Fruit fly (Drosophila melanogaster) ovary, adult (tissue): ENCODE results near the gene Spt20.

Source experiments
- CG17801 ChIP-seq: fragments of 200-800 bp; optimal IDR thresholded peaks from 2 replicates; lab custom pipeline; 2019; ENCODE audit warnings: missing biosample characterization, mild to moderate bottlenecking, missing genetic modification characterization, moderate library complexity; ENCODE audit not compliant: partially characterized antibody

Spt20 gene

DNA sequence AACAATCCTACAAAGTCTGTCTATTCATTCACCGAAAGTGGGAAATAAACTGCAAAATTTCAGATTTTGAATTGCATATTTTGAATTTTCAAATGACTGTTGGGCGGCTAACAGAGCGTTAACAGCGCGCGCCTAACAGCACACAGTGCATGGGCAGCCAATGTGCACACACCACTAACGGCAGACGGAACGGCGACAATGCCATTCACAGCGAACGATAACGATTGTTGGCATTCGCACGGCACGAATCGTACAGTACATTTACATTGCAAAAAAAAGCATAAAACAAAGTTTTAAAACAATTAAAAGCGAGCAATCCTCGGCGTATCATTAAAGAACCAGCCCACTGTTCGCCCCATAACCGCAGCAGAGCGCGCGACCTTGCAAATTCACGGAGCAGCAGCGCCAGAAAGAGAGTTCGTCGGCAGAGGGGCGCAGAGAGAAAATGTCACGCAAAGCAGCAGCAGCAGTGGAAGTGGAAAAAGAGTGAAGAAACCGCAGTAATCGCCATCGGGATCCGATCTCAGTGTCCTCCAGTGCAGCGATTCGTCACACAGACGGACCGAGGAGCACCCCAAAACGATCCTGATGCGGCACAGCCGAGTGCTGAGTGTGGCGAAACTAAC is at the start of gene Spt20:
Gene Spt20 (plus strand): TSS at position 224 of the 626 bp plus-strand sequence.
- TF ChIP-seq CG17801, result no peak

DNA sequence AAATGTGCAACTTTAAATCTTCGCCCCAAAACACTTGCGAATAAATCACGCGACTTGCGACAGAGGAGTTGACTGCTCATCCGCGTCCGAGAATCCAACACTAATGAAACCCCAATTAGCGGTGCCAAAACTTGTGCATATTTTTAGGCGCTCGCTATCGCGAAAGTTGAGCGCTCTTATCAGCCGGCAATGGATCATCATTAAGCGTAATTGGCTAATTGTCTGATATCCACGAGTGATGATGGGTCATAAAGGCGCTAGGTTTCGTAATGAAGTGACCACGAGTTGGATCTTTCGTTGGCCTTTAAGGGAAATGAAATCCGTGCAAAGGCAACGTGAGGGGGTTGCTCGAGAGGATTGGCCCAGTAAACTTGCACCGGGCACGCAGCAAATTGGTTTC is 47.8 kb upstream of the Spt20 start:
- TF ChIP-seq CG17801, result peak; percentile 2

- TF ChIP-seq CG17801, result no peak
Observed at dm6 chr3L:13457133-13457532, 45.4 kb upstream of the Spt20 start, which contains the start of gene CG10116. Gene CG10116 (minus strand): TSS chr3L:13457238.

DNA sequence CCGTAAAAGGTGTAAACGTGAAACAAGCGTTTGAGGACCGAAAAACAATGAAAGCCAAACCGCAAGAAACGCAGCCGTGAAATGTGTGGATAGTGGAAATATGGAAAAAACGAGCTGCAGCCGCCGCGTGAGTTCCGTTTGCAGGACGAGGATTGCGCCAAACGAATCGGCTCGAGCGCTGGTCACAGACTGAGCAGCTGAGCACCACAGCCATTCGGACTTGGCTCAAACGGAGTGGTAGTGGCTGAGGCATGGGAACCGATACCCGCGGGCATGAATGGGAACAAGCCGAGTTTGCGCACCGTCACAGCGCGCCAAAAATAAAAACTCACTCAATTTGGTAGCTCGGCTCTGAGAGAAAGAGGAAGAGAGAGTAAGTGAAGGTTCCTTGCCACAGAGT is 27.9 kb upstream of the Spt20 start, which contains the start of gene CG10089:
Gene CG10089 (minus strand): TSS at position 181 of the 400 bp plus-strand sequence.
- no peak for TF ChIP-seq CG17801

- TF ChIP-seq CG17801, result peak; percentile 46
Observed at dm6 chr3L:13476070-13476469, 26.4 kb upstream of the Spt20 start.

DNA sequence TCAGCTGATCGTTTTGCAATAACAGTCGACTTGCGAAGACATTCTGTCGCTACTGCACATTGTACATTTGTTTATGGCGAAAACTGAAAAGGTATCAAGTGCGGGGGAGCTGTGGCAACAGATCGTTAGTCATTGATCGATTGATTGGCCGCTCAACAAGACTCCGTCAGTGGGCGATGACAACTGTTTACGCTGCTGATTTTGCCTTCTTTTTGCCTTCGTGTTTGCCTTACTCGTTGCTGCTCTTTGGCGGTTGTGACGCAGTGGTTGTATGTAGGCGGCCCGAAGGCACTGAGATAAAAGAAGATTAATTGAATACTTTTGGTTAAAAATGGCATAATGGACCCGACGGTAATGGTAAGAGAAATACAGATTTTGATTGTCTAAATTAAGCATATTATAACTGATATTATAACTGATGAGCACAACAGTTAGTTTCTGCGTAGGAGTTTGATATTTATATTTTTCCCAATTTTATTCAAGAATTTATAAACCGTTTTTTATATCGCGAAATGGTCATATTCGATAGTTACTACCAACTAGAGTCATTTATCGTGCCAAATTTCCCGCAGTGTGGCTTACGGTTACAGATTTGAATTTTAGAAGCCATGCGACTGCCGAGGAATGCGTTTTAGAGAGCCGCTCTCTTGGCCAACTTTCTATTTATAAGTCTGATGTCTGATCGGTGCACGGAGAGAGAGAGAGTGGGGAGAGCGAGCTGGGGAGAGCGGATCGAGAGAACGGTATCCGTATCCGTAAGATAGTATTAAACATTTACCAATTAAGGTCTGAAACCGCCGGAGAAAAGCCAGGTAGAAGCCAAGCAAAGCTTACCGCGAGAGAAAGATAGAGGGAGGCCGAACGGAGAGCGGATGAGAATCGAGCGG is 25.7 kb upstream of the Spt20 start:
- peak; percentile 25 for TF ChIP-seq CG17801

dm6 chr3L:13477453-13478184 is 24.9 kb upstream of the Spt20 start, which contains the start of gene stv:
Gene stv (plus strand): TSS chr3L:13477541.
- TF ChIP-seq CG17801, result no peak

DNA sequence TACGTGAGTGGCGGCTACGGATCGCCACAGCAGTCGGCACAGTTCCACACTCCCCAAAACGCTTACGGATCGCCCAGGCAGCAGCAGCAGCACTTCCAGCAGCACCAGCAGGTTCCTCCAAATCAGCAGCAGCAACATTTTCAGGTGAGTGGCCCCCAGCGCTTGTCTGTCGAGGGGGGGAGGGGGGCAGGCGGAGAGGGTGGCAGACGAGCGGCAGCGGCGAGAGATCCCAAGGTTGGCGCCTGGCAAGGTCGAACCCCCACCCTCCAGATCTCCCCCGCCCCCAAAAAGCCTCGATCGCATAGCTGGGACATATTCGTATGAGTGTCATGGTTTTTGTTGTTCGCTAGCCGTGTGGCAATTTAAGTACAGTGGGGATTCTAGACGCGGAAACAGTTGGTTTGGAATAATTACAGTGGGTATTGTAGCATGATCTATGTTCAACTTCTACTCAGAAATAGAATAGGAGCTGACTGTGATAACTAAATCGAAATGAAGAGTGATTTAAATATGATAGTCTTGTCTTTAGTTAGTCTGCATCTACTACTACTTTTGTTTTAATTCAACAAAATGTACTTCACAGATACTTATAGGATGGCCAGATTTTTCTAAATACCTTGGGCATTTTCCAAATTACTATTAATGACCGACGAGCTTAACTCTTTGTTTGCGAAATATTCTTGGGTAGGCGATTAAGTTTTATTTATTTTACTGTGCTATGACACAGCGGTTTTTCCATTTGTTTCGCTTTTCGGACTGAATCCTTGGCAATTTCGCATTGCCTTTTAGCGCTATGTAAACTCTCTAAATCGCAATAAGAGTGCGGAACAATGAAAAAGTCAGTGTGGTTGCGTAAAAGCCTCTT is 23.9 kb upstream of the Spt20 start:
- TF ChIP-seq CG17801, result no peak

DNA sequence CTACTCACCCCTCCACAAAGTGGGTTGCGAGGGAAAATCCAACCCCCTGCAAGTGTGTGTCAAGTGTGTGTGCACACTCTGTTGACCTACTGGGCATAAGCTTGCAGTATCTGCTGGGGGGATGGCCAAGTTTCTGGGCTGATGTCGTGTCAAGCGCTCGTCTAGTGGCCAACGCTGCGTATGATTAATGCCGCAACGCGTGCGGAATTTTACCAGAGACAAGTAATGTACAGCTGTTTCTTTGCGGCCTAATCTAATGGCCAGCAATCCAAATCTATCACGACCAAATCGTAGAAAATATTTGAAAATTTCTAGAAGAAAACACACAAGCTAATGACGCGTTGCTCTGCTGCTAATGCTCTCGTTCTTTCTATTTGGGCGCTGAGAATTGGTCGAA is 23.3 kb upstream of the Spt20 start:
- TF ChIP-seq CG17801, result no peak

DNA sequence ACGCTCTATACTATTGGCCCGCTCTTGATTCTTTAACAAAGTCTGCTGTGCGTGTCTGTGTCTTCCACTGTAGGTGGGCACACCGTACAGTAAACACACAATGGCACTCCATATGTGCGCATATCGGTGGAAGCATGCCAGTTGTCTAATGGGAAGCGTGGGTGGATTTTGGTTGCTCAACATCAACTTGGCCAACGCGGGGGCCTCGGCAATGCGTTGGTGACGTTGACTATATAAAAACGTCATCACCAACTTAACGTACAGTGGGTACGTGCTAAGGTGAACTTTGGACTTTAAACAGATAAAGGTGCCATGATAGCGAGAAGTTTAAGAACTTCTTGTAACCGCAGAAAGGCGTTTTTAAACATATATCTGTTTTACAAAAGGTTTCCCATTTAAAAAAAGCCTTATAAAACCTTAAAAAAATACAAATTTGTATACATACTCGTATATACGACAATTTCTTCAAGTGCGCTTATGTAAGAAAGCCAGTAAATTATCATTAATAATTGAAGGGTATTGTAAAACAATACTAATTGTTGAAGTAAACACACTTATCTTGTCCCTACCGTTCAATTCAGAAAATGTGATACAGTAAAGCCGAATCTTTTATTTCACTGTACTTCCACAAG is 22.8 kb upstream of the Spt20 start:
- TF ChIP-seq CG17801, result peak; percentile 44

- TF ChIP-seq CG17801, result no peak
Observed at dm6 chr3L:13480241-13480627, 22.3 kb upstream of the Spt20 start.

DNA sequence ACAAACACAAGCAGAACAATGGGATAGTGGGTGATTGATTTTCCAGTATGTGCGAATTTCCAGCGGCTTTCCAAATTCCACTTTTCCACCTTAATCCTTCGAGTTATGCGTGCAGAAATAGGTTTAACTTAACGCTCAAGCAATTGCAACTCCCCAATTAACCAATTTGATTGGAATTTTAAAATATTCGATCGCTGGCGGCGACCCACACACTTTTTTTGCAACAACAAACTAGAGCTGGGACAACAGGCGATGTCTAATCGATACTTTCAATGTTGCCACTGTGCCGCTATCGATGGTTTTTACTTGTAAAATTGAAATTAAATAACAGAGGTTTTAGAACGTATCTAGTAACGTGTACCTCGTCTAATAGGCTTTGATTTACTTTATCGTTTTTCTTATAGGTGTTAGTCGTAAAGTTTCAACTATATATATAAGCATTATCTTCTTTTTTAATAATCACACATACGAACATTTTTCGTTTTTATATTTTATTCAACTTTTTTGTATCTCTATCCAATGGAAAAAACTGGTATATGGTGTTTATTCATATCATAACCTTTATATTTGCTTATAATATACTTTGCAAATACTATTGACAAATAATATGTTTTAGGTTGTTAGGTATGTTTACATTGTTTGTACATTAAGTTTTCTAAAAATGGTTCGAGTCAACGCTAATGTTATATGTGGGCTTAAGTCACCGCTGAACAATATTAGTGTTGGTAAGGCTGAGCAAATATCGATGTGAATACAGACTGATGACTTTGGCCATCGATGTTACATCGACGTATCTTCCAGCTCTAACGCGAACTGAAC is 16.3 kb upstream of the Spt20 start, which contains the start of the genes Abp1 and Tgi:
Gene Abp1 (minus strand): TSS at position 240 of the 819 bp plus-strand sequence.
Gene Tgi (plus strand): TSS at position 757 of the 819 bp plus-strand sequence.
- no peak for TF ChIP-seq CG17801

- TF ChIP-seq CG17801, result no peak
Observed at dm6 chr3L:13486860-13487404, 15.6 kb upstream of the Spt20 start.
